Worm (Caenorhabditis elegans) whole organism, young adult: ENCODE measurements around the gene unc-10.

Experiments used
- ceh-40 ChIP-seq: fragments of 200-800 bp; sonication (Bioruptor generic); IDR thresholded peaks from 2 replicates; pipeline ENCODE4 v1.3.6; 2022; ENCODE audit warnings: missing genetic modification characterization, missing compliant biosample characterization
- ztf-22 ChIP-seq: fragments of 200-800 bp; sonication (Bioruptor generic); optimal IDR thresholded peaks from 2 replicates; lab custom pipeline; 2018; ENCODE audit warnings: mild to moderate bottlenecking, missing genetic modification characterization, moderate library complexity, missing compliant biosample characterization
- ztf-28 ChIP-seq: fragments of 200-800 bp; sonication (Bioruptor generic); IDR thresholded peaks from 2 replicates; pipeline ENCODE4 v1.3.6; 2022; ENCODE audit warnings: missing genetic modification reagents, missing genetic modification characterization, missing compliant biosample characterization

DNA sequence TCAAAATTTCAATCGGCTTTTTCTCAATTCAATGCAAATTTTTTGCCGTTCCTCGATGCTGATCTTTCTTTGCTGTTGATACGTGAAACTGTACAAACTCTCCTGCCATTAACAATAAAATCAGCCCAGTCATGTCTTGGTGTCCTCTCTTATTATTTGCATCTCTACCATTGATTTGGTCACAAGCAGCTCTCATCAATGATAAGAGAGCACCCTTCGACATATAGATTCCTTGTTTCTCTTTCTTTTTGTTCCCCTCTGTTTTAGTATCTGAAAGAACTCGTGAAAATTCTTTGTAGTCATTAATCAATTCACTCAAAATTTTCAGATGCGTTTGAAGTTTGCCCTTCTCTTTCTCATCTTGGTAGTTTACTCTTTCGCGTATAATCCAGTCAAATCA, 11.7 kb upstream of the unc-10 start, which contains the start of gene lron-7:
- TF ChIP-seq ceh-40 (no peak), ztf-28 (GFP tag; lab: Robert Waterston, UW) (no peak), ztf-22 (GFP tag; lab: Kevin White, UChicago) (no peak)
